Fruit fly (Drosophila melanogaster): ENCODE data around the gene CG4686.

The CG4686 gene

dm6 chr3R:19846870-19847590 is 17.3 kb upstream of the CG4686 start, which contains the start of gene MICU3 (continued):
- peak; percentile 56 for TF ChIP-seq pum (GFP tag; optimal IDR thresholded peaks at IDR 0.05)
- TF ChIP-seq odd (GFP tag; optimal IDR thresholded peaks at IDR 0.05): no peak
- 0 out of 2 replicates have a peak, but pooled peaks have one; percentile 12 for TF ChIP-seq CG42726 (GFP tag; IDR thresholded peaks at IDR 0.05; ENCODE audit: partially characterized antibody)
- peak; percentile 60 for TF ChIP-seq Sox102F (GFP tag; optimal IDR thresholded peaks at IDR 0.05)
- TF ChIP-seq sisA (GFP tag; IDR thresholded peaks at IDR 0.05): peak; percentile 65
- TF ChIP-seq pita (GFP tag; optimal IDR thresholded peaks at IDR 0.05): no peak
- TF ChIP-seq gem (tag; optimal IDR thresholded peaks at IDR 0.05): peak; percentile 77
- TF ChIP-seq ham (GFP tag; IDR thresholded peaks at IDR 0.05): no peak
- peak; percentile 46 for TF ChIP-seq CG13296 (GFP tag; optimal IDR thresholded peaks at IDR 0.05)
- TF ChIP-seq CG12071 (GFP tag; optimal IDR thresholded peaks at IDR 0.05): no peak
- no peak for TF ChIP-seq BtbVII (GFP tag; optimal IDR thresholded peaks at IDR 0.05)
- no peak for TF ChIP-seq Doc2 (GFP tag; IDR thresholded peaks at IDR 0.05)
- peak; percentile 56 to 67 for TF ChIP-seq Pdp1 (GFP tag; optimal IDR thresholded peaks at IDR 0.05)
- peak; percentile 52 for TF ChIP-seq fd3F (GFP tag; optimal IDR thresholded peaks at IDR 0.05)
- TF ChIP-seq Eip74EF (GFP tag; optimal IDR thresholded peaks at IDR 0.05): no peak
- TF ChIP-seq ERR (GFP tag; optimal IDR thresholded peaks at IDR 0.05): no peak
- TF ChIP-seq tgo (GFP tag; IDR thresholded peaks at IDR 0.05): peak; percentile 53; the same call in 2 of the 3 replicates
- peak; percentile 65 for TF ChIP-seq CG14441 (GFP tag; IDR thresholded peaks at IDR 0.05)
- TF ChIP-seq Myb (GFP tag; optimal IDR thresholded peaks at IDR 0.05): peak; percentile 46
- no peak for TF ChIP-seq gcm2 (GFP tag; optimal IDR thresholded peaks at IDR 0.05)
- no peak for TF ChIP-seq CG3726 (GFP tag; IDR thresholded peaks at IDR 0.05)
- TF ChIP-seq fd64A (GFP tag; optimal IDR thresholded peaks at IDR 0.05): no peak
- TF ChIP-seq tll (GFP tag; optimal IDR thresholded peaks at IDR 0.05): peak in 1 of 2 experiments; percentile 45
- no peak for TF ChIP-seq CG2199 (GFP tag; IDR thresholded peaks at IDR 0.05)
- TF ChIP-seq CG17802 (tag; optimal IDR thresholded peaks at IDR 0.05): peak; percentile 36
- no peak for TF ChIP-seq CG11560 (tag; IDR thresholded peaks at IDR 0.05)
- TF ChIP-seq CG2712 (tag; optimal IDR thresholded peaks at IDR 0.05): peak; percentile 43
- TF ChIP-seq run (tag; optimal IDR thresholded peaks at IDR 0.05): no peak
- TF ChIP-seq inv (GFP tag; IDR thresholded peaks at IDR 0.05; ENCODE audit: partially characterized antibody): peak; percentile 69
- peak; percentile 42; the same call in 1 of the 2 replicates for TF ChIP-seq ap (GFP tag; IDR thresholded peaks at IDR 0.05)
- peak; percentile 15 for TF ChIP-seq NK7.1 (GFP tag; optimal IDR thresholded peaks at IDR 0.05)
- TF ChIP-seq CG15514 (GFP tag; optimal IDR thresholded peaks at IDR 0.05): peak; percentile 29
- peak; percentile 80 for TF ChIP-seq CG10147 (GFP tag; optimal IDR thresholded peaks at IDR 0.05)
- peak; percentile 67 for TF ChIP-seq CG18764 (GFP tag; optimal IDR thresholded peaks at IDR 0.05)
- no peak for TF ChIP-seq kah (GFP tag; optimal IDR thresholded peaks at IDR 0.05)
- TF ChIP-seq Atf6 (GFP tag; IDR thresholded peaks at IDR 0.05): no peak
- no peak for TF ChIP-seq sim (GFP tag; IDR thresholded peaks at IDR 0.05)
- no peak for TF ChIP-seq Adf1 (GFP tag; IDR thresholded peaks at IDR 0.05)
- no peak for TF ChIP-seq wek (GFP tag; optimal IDR thresholded peaks at IDR 0.05)
- TF ChIP-seq CG8281 (tag; optimal IDR thresholded peaks at IDR 0.05): peak; percentile 16
- TF ChIP-seq CG10209 (GFP tag; optimal IDR thresholded peaks at IDR 0.05): peak; percentile 72
- no peak for TF ChIP-seq btn (GFP tag; optimal IDR thresholded peaks at IDR 0.05)
- TF ChIP-seq vnd (GFP tag; IDR thresholded peaks at IDR 0.05; ENCODE audit: partially characterized antibody): peak; percentile 57; the same call in 2 of the 3 replicates
- no peak for TF ChIP-seq dimm (GFP tag; IDR thresholded peaks at IDR 0.05)
- TF ChIP-seq crc (GFP tag; optimal IDR thresholded peaks at IDR 0.05): no peak
- TF ChIP-seq CG4424 (GFP tag; optimal IDR thresholded peaks at IDR 0.05): peak; percentile 67
- peak; percentile 54 for TF ChIP-seq ttk (GFP tag; IDR thresholded peaks at IDR 0.05)
- TF ChIP-seq CG6791 (GFP tag; IDR thresholded peaks at IDR 0.05; ENCODE audit: partially characterized antibody): peak; percentile 71; the same call in 2 of the 3 replicates
- peak; percentile 45 for TF ChIP-seq CG30431 (GFP tag; optimal IDR thresholded peaks at IDR 0.05)

Measured in whole organism, embryonic.